Worm (Caenorhabditis elegans) whole organism, L2 larva: ENCODE results near the gene T03G6.7.
A peak's percentile ranks its signal among the peaks of the same experiment; 100 is the strongest.

ENCODE experiments used
- C34F6.9 ChIP-seq: fragments of 150-350 bp; optimal IDR thresholded peaks from 2 replicates; lab custom pipeline; 2014; ENCODE audit warnings: missing biosample characterization, missing genetic modification characterization
- F13H6.1 ChIP-seq: sonication (generic microtip); optimal IDR thresholded peaks from 2 replicates; lab custom pipeline; 2016; ENCODE audit warnings: missing genetic modification characterization, missing compliant biosample characterization
- R02D3.7 ChIP-seq: fragments of 150-350 bp; optimal IDR thresholded peaks from 2 replicates; lab custom pipeline; 2014; ENCODE audit warnings: missing biosample characterization, missing genetic modification characterization
- Y55F3AM.14 ChIP-seq: fragments of 200-800 bp; sonication (Bioruptor generic); optimal IDR thresholded peaks from 2 replicates; lab custom pipeline; 2018; ENCODE audit warnings: mild to moderate bottlenecking, missing genetic modification characterization, missing compliant biosample characterization
- ZK546.5 ChIP-seq: sonication (generic microtip); optimal IDR thresholded peaks from 2 replicates; lab custom pipeline; 2017; ENCODE audit warnings: missing biosample characterization, missing genetic modification characterization
- alr-1 ChIP-seq: fragments of 150-350 bp; optimal IDR thresholded peaks from 2 replicates; lab custom pipeline; 2014; ENCODE audit warnings: missing biosample characterization, missing genetic modification characterization
- aly-2 ChIP-seq: fragments of 150-350 bp; optimal IDR thresholded peaks from 2 replicates; lab custom pipeline; 2014; ENCODE audit warnings: missing biosample characterization, missing genetic modification characterization
- ama-1 ChIP-seq: fragments of 150-350 bp; optimal IDR thresholded peaks from 2 replicates; lab custom pipeline; 2018; ENCODE audit warnings: inconsistent platforms
- blmp-1 ChIP-seq: sonication (generic microtip); optimal IDR thresholded peaks from 2 replicates; lab custom pipeline; 2017; ENCODE audit warnings: missing genetic modification characterization, mild to moderate bottlenecking, missing compliant biosample characterization, antibody characterized with exemption, moderate library complexity; ENCODE audit not compliant: insufficient read depth
- ceh-16 ChIP-seq: fragments of 150-350 bp; optimal IDR thresholded peaks from 2 replicates; lab custom pipeline; 2014; ENCODE audit warnings: missing biosample characterization, missing genetic modification characterization
- ceh-82 ChIP-seq: fragments of 150-350 bp; optimal IDR thresholded peaks from 2 replicates; lab custom pipeline; 2014; ENCODE audit warnings: missing biosample characterization, missing genetic modification characterization
- crh-2 ChIP-seq: sonication (generic microtip); optimal IDR thresholded peaks from 2 replicates; lab custom pipeline; 2017; ENCODE audit warnings: missing biosample characterization, missing genetic modification characterization
- dmd-4 ChIP-seq: sonication (generic microtip); optimal IDR thresholded peaks from 2 replicates; lab custom pipeline; 2017; ENCODE audit warnings: missing biosample characterization, missing genetic modification characterization
- egl-27 ChIP-seq: sonication (generic microtip); optimal IDR thresholded peaks from 3 replicates; lab custom pipeline; 2017; ENCODE audit warnings: missing biosample characterization, missing genetic modification reagents, missing genetic modification characterization
- elt-1 ChIP-seq: fragments of 150-350 bp; optimal IDR thresholded peaks from 2 replicates; lab custom pipeline; 2014; ENCODE audit warnings: missing biosample characterization, missing genetic modification characterization
- elt-3 ChIP-seq: sonication (generic microtip); optimal IDR thresholded peaks from 2 replicates; lab custom pipeline; 2017; ENCODE audit warnings: missing biosample characterization, missing genetic modification characterization
- fos-1 ChIP-seq: fragments of 150-350 bp; optimal IDR thresholded peaks from 2 replicates; lab custom pipeline; 2014; ENCODE audit warnings: missing biosample characterization, missing genetic modification characterization
- gmeb-1 ChIP-seq: fragments of 150-350 bp; optimal IDR thresholded peaks from 2 replicates; lab custom pipeline; 2014; ENCODE audit warnings: missing biosample characterization, missing genetic modification characterization
- lin-11 ChIP-seq: fragments of 150-350 bp; sonication (generic microtip); optimal IDR thresholded peaks from 2 replicates; lab custom pipeline; 2014; ENCODE audit warnings: missing biosample characterization, missing genetic modification characterization, inconsistent platforms, mixed read lengths
- lin-13 ChIP-seq: fragments of 150-350 bp; optimal IDR thresholded peaks from 2 replicates; lab custom pipeline; 2014; ENCODE audit warnings: missing biosample characterization, missing genetic modification reagents, missing genetic modification characterization
- lin-39 ChIP-seq: fragments of 150-350 bp; optimal IDR thresholded peaks from 2 replicates; lab custom pipeline; 2014; ENCODE audit warnings: missing biosample characterization, missing genetic modification reagents, missing genetic modification characterization
- lsy-2 ChIP-seq, 2 experiments: fragments of 150-350 bp in 1 of 2; sonication (generic microtip) in 1 of 2; optimal IDR thresholded peaks; 2 replicates each; lab custom pipeline; 2014 to 2017; ENCODE audit warnings: missing biosample characterization in 2 of 2, missing genetic modification characterization in 2 of 2
- mab-5 ChIP-seq: fragments of 150-350 bp; optimal IDR thresholded peaks from 2 replicates; lab custom pipeline; 2014; ENCODE audit warnings: missing biosample characterization, missing genetic modification characterization
- mbf-1 ChIP-seq: sonication (generic microtip); optimal IDR thresholded peaks from 2 replicates; lab custom pipeline; 2017; ENCODE audit warnings: missing biosample characterization, missing genetic modification characterization
- mdl-1 ChIP-seq, 2 experiments: fragments of 150-350 bp in 1 of 2; sonication (generic microtip) in 1 of 2; optimal IDR thresholded peaks; 2 replicates each; lab custom pipeline; 2017; ENCODE audit warnings: missing biosample characterization in 2 of 2, missing genetic modification characterization in 2 of 2
- nhr-10 ChIP-seq: sonication (generic microtip); optimal IDR thresholded peaks from 2 replicates; lab custom pipeline; 2017; ENCODE audit warnings: missing biosample characterization, missing genetic modification characterization
- nhr-11 ChIP-seq: fragments of 150-350 bp; optimal IDR thresholded peaks from 2 replicates; lab custom pipeline; 2014; ENCODE audit warnings: missing biosample characterization, missing genetic modification characterization
- nhr-12 ChIP-seq: fragments of 150-350 bp; optimal IDR thresholded peaks from 2 replicates; lab custom pipeline; 2014; ENCODE audit warnings: missing biosample characterization, missing genetic modification characterization
- nhr-129 ChIP-seq: fragments of 150-350 bp; optimal IDR thresholded peaks from 2 replicates; lab custom pipeline; 2014; ENCODE audit warnings: missing biosample characterization, missing genetic modification characterization
- nhr-21 ChIP-seq: fragments of 150-350 bp; optimal IDR thresholded peaks from 2 replicates; lab custom pipeline; 2014; ENCODE audit warnings: missing biosample characterization, missing genetic modification characterization
- nhr-23 ChIP-seq: fragments of 150-350 bp; optimal IDR thresholded peaks from 2 replicates; lab custom pipeline; 2014; ENCODE audit warnings: missing biosample characterization, missing genetic modification reagents, missing genetic modification characterization
- nhr-237 ChIP-seq: fragments of 150-350 bp; optimal IDR thresholded peaks from 2 replicates; lab custom pipeline; 2014; ENCODE audit warnings: missing biosample characterization, missing genetic modification characterization
- nhr-25 ChIP-seq: fragments of 150-350 bp; sonication (generic microtip); optimal IDR thresholded peaks from 3 replicates; lab custom pipeline; 2014; ENCODE audit warnings: missing biosample characterization, missing genetic modification characterization
- nhr-6 ChIP-seq: fragments of 150-350 bp; optimal IDR thresholded peaks from 2 replicates; lab custom pipeline; 2014; ENCODE audit warnings: missing biosample characterization, missing genetic modification characterization
- nhr-77 ChIP-seq: fragments of 150-350 bp; optimal IDR thresholded peaks from 2 replicates; lab custom pipeline; 2014; ENCODE audit warnings: missing biosample characterization, missing genetic modification characterization
- peb-1 ChIP-seq: fragments of 150-350 bp; optimal IDR thresholded peaks from 2 replicates; lab custom pipeline; 2014; ENCODE audit warnings: missing biosample characterization, missing genetic modification characterization
- sem-4 ChIP-seq: fragments of 150-350 bp; optimal IDR thresholded peaks from 2 replicates; lab custom pipeline; 2014; ENCODE audit warnings: missing biosample characterization, missing genetic modification reagents, missing genetic modification characterization
- skn-1 ChIP-seq: sonication (generic microtip); optimal IDR thresholded peaks from 2 replicates; lab custom pipeline; 2017; ENCODE audit warnings: missing biosample characterization, missing genetic modification characterization
- sma-3 ChIP-seq: sonication (generic microtip); optimal IDR thresholded peaks from 2 replicates; lab custom pipeline; 2016; ENCODE audit warnings: missing genetic modification reagents, missing genetic modification characterization, missing compliant biosample characterization
- sma-9 ChIP-seq, 2 experiments: fragments of 150-350 bp in 1 of 2; sonication (generic microtip) in 1 of 2; optimal IDR thresholded peaks; 2 replicates each; lab custom pipeline; 2014 to 2016; ENCODE audit warnings: missing genetic modification characterization in 2 of 2, mild to moderate bottlenecking in 1 of 2, missing biosample characterization in 1 of 2, missing compliant biosample characterization in 1 of 2, missing genetic modification reagents in 1 of 2, moderate library complexity in 1 of 2
- snpc-4 ChIP-seq: fragments of 150-350 bp; optimal IDR thresholded peaks from 2 replicates; lab custom pipeline; 2014; ENCODE audit warnings: missing biosample characterization, missing genetic modification characterization
- unc-39 ChIP-seq: fragments of 150-350 bp; optimal IDR thresholded peaks from 2 replicates; lab custom pipeline; 2014; ENCODE audit warnings: missing biosample characterization, missing genetic modification characterization
- unc-55 ChIP-seq: fragments of 150-350 bp; sonication (generic microtip); optimal IDR thresholded peaks from 3 replicates; lab custom pipeline; 2014; ENCODE audit warnings: missing biosample characterization, missing genetic modification reagents, missing genetic modification characterization
- unc-62 ChIP-seq: fragments of 150-350 bp; optimal IDR thresholded peaks from 2 replicates; lab custom pipeline; 2014; ENCODE audit warnings: missing biosample characterization, missing genetic modification reagents, missing genetic modification characterization
- zag-1 ChIP-seq: fragments of 150-350 bp; optimal IDR thresholded peaks from 2 replicates; lab custom pipeline; 2014; ENCODE audit warnings: missing biosample characterization, missing genetic modification characterization
- ztf-1 ChIP-seq: fragments of 200-800 bp; sonication (Bioruptor generic); conservative IDR thresholded peaks from 2 replicates; pipeline ENCODE4 v1.3.6; 2022; ENCODE audit warnings: missing genetic modification characterization, missing compliant biosample characterization
- ztf-11 ChIP-seq: sonication (generic microtip); optimal IDR thresholded peaks from 2 replicates; lab custom pipeline; 2017; ENCODE audit warnings: missing biosample characterization, missing genetic modification characterization
- ztf-4 ChIP-seq: fragments of 150-350 bp; optimal IDR thresholded peaks from 2 replicates; lab custom pipeline; 2014; ENCODE audit warnings: missing biosample characterization, missing genetic modification characterization

T03G6.7 gene

ce11 chrX:2592670-2593280, 1.1 kb upstream of the T03G6.7 start:
- no peak for TF ChIP-seq ceh-82 (tag; lab: Kevin White, UChicago)
- peak; percentile 28 for TF ChIP-seq crh-2 (tag; lab: Kevin White, UChicago)
- no peak for TF ChIP-seq zag-1
- peak; percentile 23 for TF ChIP-seq sma-9 (GFP tag; optimal IDR thresholded peaks at IDR 0.05; lab: Kevin White, UChicago)
- no peak for TF ChIP-seq sma-9 (tag; optimal IDR thresholded peaks at IDR 0.05; lab: Kevin White, UChicago)
- no peak for TF ChIP-seq aly-2 (tag; lab: Kevin White, UChicago)
- TF ChIP-seq ama-1 = peak; percentile 70
- peak; percentile 27 for TF ChIP-seq nhr-129 (tag; lab: Kevin White, UChicago)
- no peak for TF ChIP-seq ZK546.5 (tag; lab: Kevin White, UChicago)
- TF ChIP-seq, all 48 proteins: peak for 4

DNA sequence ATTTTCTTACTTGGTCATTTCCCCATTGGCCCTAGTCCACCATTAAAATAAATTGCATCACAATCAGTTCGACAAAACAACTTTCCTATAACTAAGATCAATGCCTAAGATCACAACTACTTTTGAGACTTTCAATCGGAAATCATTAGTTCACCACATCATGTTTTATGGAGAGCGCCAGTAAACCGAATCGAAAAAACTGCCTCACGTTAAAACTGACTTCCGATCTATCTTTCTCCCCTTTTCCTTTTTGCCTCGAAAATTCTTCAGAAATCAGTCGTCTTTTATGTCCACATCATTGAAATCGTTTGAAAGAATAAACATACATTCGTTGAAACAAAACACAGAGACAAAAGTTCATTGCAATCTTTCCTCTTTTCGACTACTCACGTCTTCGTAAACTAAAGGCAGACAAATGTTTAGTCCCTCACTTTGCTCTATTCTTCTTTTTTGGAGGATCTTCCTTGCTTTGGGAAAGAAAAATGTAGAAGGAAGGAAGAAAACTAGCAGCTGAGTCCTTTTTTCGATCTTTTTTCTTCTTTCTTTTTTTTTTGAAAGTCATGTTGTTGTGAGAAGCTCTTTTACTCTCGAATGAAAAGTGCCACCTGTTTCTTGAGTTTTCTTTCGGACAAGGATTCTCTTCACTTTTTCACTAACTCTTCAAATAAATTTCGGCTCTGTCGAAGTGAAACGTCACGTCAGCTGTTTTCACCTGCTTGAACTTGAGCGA, 1.4 kb downstream of the T03G6.7 start:
- TF ChIP-seq ZK546.5 (tag; lab: Kevin White, UChicago) (no peak), ama-1 (no peak), ztf-1 (no peak), snpc-4 (no peak), blmp-1 (tag; lab: Kevin White, UChicago) (no peak), lin-11 (tag; lab: Kevin White, UChicago) (no peak), lin-13 (GFP tag; lab: Kevin White, UChicago) (peak; percentile 30), ceh-16 (tag; lab: Kevin White, UChicago) (no peak), alr-1 (tag; lab: Kevin White, UChicago) (no peak), crh-2 (tag; lab: Kevin White, UChicago) (peak; percentile 23), dmd-4 (tag; lab: Kevin White, UChicago) (no peak), lin-39 (tag; lab: Kevin White, UChicago) (no peak), mbf-1 (tag; lab: Kevin White, UChicago) (no peak), nhr-6 (tag; lab: Kevin White, UChicago) (peak; percentile 2), mdl-1 (tag; optimal IDR thresholded peaks at IDR 0.05; lab: Kevin White, UChicago) (no peak), Y55F3AM.14 (no peak), unc-55 (GFP tag; lab: Kevin White, UChicago) (peak; percentile 79), ztf-4 (tag; lab: Kevin White, UChicago) (no peak), lsy-2 (tag; optimal IDR thresholded peaks at IDR 0.05; lab: Kevin White, UChicago) (peak in 1 of 2 experiments; percentile 40), zag-1 (peak; percentile 47), unc-39 (tag; lab: Kevin White, UChicago) (no peak), aly-2 (tag; lab: Kevin White, UChicago) (no peak), nhr-21 (tag; lab: Kevin White, UChicago) (no peak), nhr-23 (no peak), nhr-10 (tag; lab: Kevin White, UChicago) (no peak), C34F6.9 (peak; percentile 58), gmeb-1 (no peak), skn-1 (no peak), F13H6.1 (tag; lab: Kevin White, UChicago) (peak; percentile 43), mab-5 (peak; percentile 34), nhr-129 (tag; lab: Kevin White, UChicago) (peak; percentile 52), nhr-25 (tag; lab: Kevin White, UChicago) (no peak), unc-62 (GFP tag; lab: Kevin White, UChicago) (no peak), ztf-11 (tag; lab: Kevin White, UChicago) (no peak), nhr-77 (tag; lab: Kevin White, UChicago) (no peak), elt-3 (no peak), nhr-11 (tag; lab: Kevin White, UChicago) (no peak), nhr-237 (tag; lab: Kevin White, UChicago) (no peak), sma-9 (GFP tag; optimal IDR thresholded peaks at IDR 0.05; lab: Kevin White, UChicago) (no peak), sma-9 (tag; optimal IDR thresholded peaks at IDR 0.05; lab: Kevin White, UChicago) (no peak), nhr-12 (tag; lab: Kevin White, UChicago) (no peak), egl-27 (no peak), fos-1 (tag; lab: Kevin White, UChicago) (no peak), ceh-82 (tag; lab: Kevin White, UChicago) (no peak), sma-3 (GFP tag; lab: Kevin White, UChicago) (no peak), R02D3.7 (tag; lab: Kevin White, UChicago) (no peak), peb-1 (no peak), elt-1 (tag; lab: Kevin White, UChicago) (no peak), sem-4 (tag; lab: Kevin White, UChicago) (peak; percentile 40)
- TF ChIP-seq, all 48 proteins: peak for 11
